Worm (Caenorhabditis elegans) whole organism, L3 larva: ENCODE results near the gene M03C11.1.

Source experiments
- R02D3.7 ChIP-seq: fragments of 150-350 bp; optimal IDR thresholded peaks from 2 replicates; lab custom pipeline; 2014; ENCODE audit warnings: missing biosample characterization, missing genetic modification characterization
- ZK546.5 ChIP-seq: sonication (generic microtip); optimal IDR thresholded peaks from 2 replicates; lab custom pipeline; 2017; ENCODE audit warnings: missing biosample characterization, missing genetic modification characterization
- ama-1 ChIP-seq: fragments of 150-350 bp; optimal IDR thresholded peaks from 2 replicates; lab custom pipeline; 2018
- ceh-16 ChIP-seq: sonication (generic microtip); optimal IDR thresholded peaks from 2 replicates; lab custom pipeline; 2017; ENCODE audit warnings: missing biosample characterization, missing genetic modification characterization
- ceh-28 ChIP-seq: fragments of 150-350 bp; optimal IDR thresholded peaks from 2 replicates; lab custom pipeline; 2014; ENCODE audit warnings: missing biosample characterization, missing genetic modification reagents, missing genetic modification characterization
- ceh-82 ChIP-seq: fragments of 150-350 bp; optimal IDR thresholded peaks from 2 replicates; lab custom pipeline; 2014; ENCODE audit warnings: missing biosample characterization, missing genetic modification characterization
- ceh-9 ChIP-seq: sonication (generic microtip); optimal IDR thresholded peaks from 2 replicates; lab custom pipeline; 2018; ENCODE audit warnings: missing biosample characterization, missing genetic modification characterization
- daf-12 ChIP-seq: fragments of 150-350 bp; optimal IDR thresholded peaks from 2 replicates; lab custom pipeline; 2014; ENCODE audit warnings: missing biosample characterization, missing genetic modification reagents, missing genetic modification characterization
- egl-27 ChIP-seq: sonication (generic microtip); optimal IDR thresholded peaks from 4 replicates; lab custom pipeline; 2017; ENCODE audit warnings: missing biosample characterization, missing genetic modification reagents, missing genetic modification characterization
- egl-5 ChIP-seq: fragments of 150-350 bp; optimal IDR thresholded peaks from 2 replicates; lab custom pipeline; 2017; ENCODE audit warnings: missing biosample characterization, missing genetic modification reagents, missing genetic modification characterization, inconsistent platforms
- elt-1 ChIP-seq: fragments of 150-350 bp; optimal IDR thresholded peaks from 2 replicates; lab custom pipeline; 2014; ENCODE audit warnings: missing biosample characterization, missing genetic modification characterization
- elt-2 ChIP-seq: sonication (generic microtip); optimal IDR thresholded peaks from 2 replicates; lab custom pipeline; 2016; ENCODE audit warnings: missing genetic modification reagents, mild to moderate bottlenecking, missing genetic modification characterization, missing compliant biosample characterization
- elt-3 ChIP-seq, 3 experiments: fragments of 150-350 bp in 1 of 3; sonication (generic microtip) in 2 of 3; optimal IDR thresholded peaks; 2 replicates in 2 of 3; 4 replicates in 1 of 3; lab custom pipeline; 2014 to 2017; ENCODE audit warnings: missing biosample characterization in 3 of 3, missing genetic modification characterization in 3 of 3
- fkh-2 ChIP-seq: fragments of 150-350 bp; optimal IDR thresholded peaks from 2 replicates; lab custom pipeline; 2014; ENCODE audit warnings: missing biosample characterization, missing genetic modification reagents, missing genetic modification characterization
- hmg-11 ChIP-seq: sonication (generic microtip); optimal IDR thresholded peaks from 2 replicates; lab custom pipeline; 2016; ENCODE audit warnings: missing genetic modification characterization, missing compliant biosample characterization
- jun-1 ChIP-seq: fragments of 150-350 bp; optimal IDR thresholded peaks from 2 replicates; lab custom pipeline; 2014; ENCODE audit warnings: missing biosample characterization, missing genetic modification reagents, missing genetic modification characterization
- lin-15B ChIP-seq: fragments of 150-350 bp; optimal IDR thresholded peaks from 2 replicates; lab custom pipeline; 2014; ENCODE audit warnings: missing biosample characterization, missing genetic modification characterization
- lsy-12 ChIP-seq: sonication (generic microtip); optimal IDR thresholded peaks from 2 replicates; lab custom pipeline; 2016; ENCODE audit warnings: mild to moderate bottlenecking, missing genetic modification characterization, missing compliant biosample characterization
- mdl-1 ChIP-seq: fragments of 150-350 bp; optimal IDR thresholded peaks from 2 replicates; lab custom pipeline; 2014; ENCODE audit warnings: missing biosample characterization, missing genetic modification characterization
- mml-1 ChIP-seq: fragments of 150-350 bp; sonication (generic microtip); optimal IDR thresholded peaks from 3 replicates; lab custom pipeline; 2014; ENCODE audit warnings: missing biosample characterization, missing genetic modification characterization
- nfya-1 ChIP-seq: sonication (generic microtip); optimal IDR thresholded peaks from 2 replicates; lab custom pipeline; 2017; ENCODE audit warnings: missing genetic modification characterization, mild to moderate bottlenecking, missing compliant biosample characterization, antibody characterized with exemption, moderate library complexity; ENCODE audit not compliant: insufficient read depth
- nhr-12 ChIP-seq: fragments of 150-350 bp; optimal IDR thresholded peaks from 2 replicates; lab custom pipeline; 2014; ENCODE audit warnings: missing biosample characterization, missing genetic modification characterization
- nhr-23 ChIP-seq: fragments of 150-350 bp; optimal IDR thresholded peaks from 2 replicates; lab custom pipeline; 2014; ENCODE audit warnings: missing biosample characterization, missing genetic modification reagents, missing genetic modification characterization
- nhr-237 ChIP-seq: fragments of 150-350 bp; optimal IDR thresholded peaks from 2 replicates; lab custom pipeline; 2014; ENCODE audit warnings: missing biosample characterization, missing genetic modification characterization
- nhr-25 ChIP-seq: sonication (generic microtip); optimal IDR thresholded peaks from 2 replicates; lab custom pipeline; 2017; ENCODE audit warnings: missing biosample characterization, missing genetic modification characterization
- nhr-28 ChIP-seq: fragments of 150-350 bp; optimal IDR thresholded peaks from 2 replicates; lab custom pipeline; 2014; ENCODE audit warnings: missing biosample characterization, missing genetic modification characterization
- nhr-43 ChIP-seq: sonication (generic microtip); optimal IDR thresholded peaks from 2 replicates; lab custom pipeline; 2016; ENCODE audit warnings: mild to moderate bottlenecking, missing genetic modification characterization, missing compliant biosample characterization; ENCODE audit not compliant: poor library complexity, severe bottlenecking
- nhr-67 ChIP-seq: fragments of 150-350 bp; optimal IDR thresholded peaks from 2 replicates; lab custom pipeline; 2014; ENCODE audit warnings: missing biosample characterization, missing genetic modification characterization
- nhr-76 ChIP-seq: fragments of 150-350 bp; sonication (generic microtip); optimal IDR thresholded peaks from 5 replicates; lab custom pipeline; 2014; ENCODE audit warnings: missing biosample characterization, missing genetic modification characterization
- nhr-77 ChIP-seq: fragments of 150-350 bp; optimal IDR thresholded peaks from 2 replicates; lab custom pipeline; 2014; ENCODE audit warnings: missing biosample characterization, missing genetic modification characterization
- pha-4 ChIP-seq: fragments of 150-350 bp; optimal IDR thresholded peaks from 2 replicates; lab custom pipeline; 2014; ENCODE audit warnings: missing biosample characterization, missing genetic modification reagents, missing genetic modification characterization
- pqm-1 ChIP-seq: fragments of 150-350 bp; optimal IDR thresholded peaks from 2 replicates; lab custom pipeline; 2017; ENCODE audit warnings: missing biosample characterization, missing genetic modification characterization, inconsistent platforms
- sea-2 ChIP-seq: fragments of 150-350 bp; sonication (generic microtip); optimal IDR thresholded peaks from 4 replicates; lab custom pipeline; 2014; ENCODE audit warnings: missing biosample characterization, missing genetic modification reagents, missing genetic modification characterization
- skn-1 ChIP-seq: fragments of 150-350 bp; optimal IDR thresholded peaks from 2 replicates; lab custom pipeline; 2014; ENCODE audit warnings: missing biosample characterization, missing genetic modification characterization
- snpc-4 ChIP-seq: fragments of 150-350 bp; optimal IDR thresholded peaks from 2 replicates; lab custom pipeline; 2014; ENCODE audit warnings: missing biosample characterization, missing genetic modification characterization
- tbx-2 ChIP-seq: sonication (generic microtip); optimal IDR thresholded peaks from 2 replicates; lab custom pipeline; 2016; ENCODE audit warnings: mild to moderate bottlenecking, missing genetic modification characterization, missing compliant biosample characterization
- unc-39 ChIP-seq: sonication (generic microtip); optimal IDR thresholded peaks from 4 replicates; lab custom pipeline; 2017; ENCODE audit warnings: missing biosample characterization, missing genetic modification characterization
- zag-1 ChIP-seq: fragments of 150-350 bp; optimal IDR thresholded peaks from 2 replicates; lab custom pipeline; 2014; ENCODE audit warnings: missing biosample characterization, missing genetic modification characterization
- ztf-4 ChIP-seq: fragments of 150-350 bp; optimal IDR thresholded peaks from 2 replicates; lab custom pipeline; 2014; ENCODE audit warnings: missing biosample characterization, missing genetic modification characterization

Gene M03C11.1

ce11 chrIII:10381473-10381872 is 14.4 kb downstream of the M03C11.1 start, which contains the start of gene C38H2.2:
Gene C38H2.2 (plus strand): TSS chrIII:10381773.
- no peak for TF ChIP-seq nhr-25 (tag; lab: Kevin White, UChicago)
- no peak for TF ChIP-seq jun-1 (tag; lab: Kevin White, UChicago)
- TF ChIP-seq nhr-76 = no peak
- TF ChIP-seq unc-39 (tag; lab: Kevin White, UChicago) = no peak
- TF ChIP-seq snpc-4 (tag; lab: Kevin White, UChicago) = no peak
- no peak for TF ChIP-seq R02D3.7 (tag; lab: Kevin White, UChicago)
- no peak for TF ChIP-seq nhr-237 (tag; lab: Kevin White, UChicago)
- no peak for TF ChIP-seq nhr-43 (tag; lab: Kevin White, UChicago)
- no peak for TF ChIP-seq ZK546.5 (tag; lab: Kevin White, UChicago)
- TF ChIP-seq elt-2 (tag; lab: Kevin White, UChicago) = no peak
- no peak for TF ChIP-seq ceh-16 (tag; lab: Kevin White, UChicago)
- no peak for TF ChIP-seq ceh-82 (tag; lab: Kevin White, UChicago)
- no peak for TF ChIP-seq mdl-1
- no peak for TF ChIP-seq nhr-77 (tag; lab: Kevin White, UChicago)
- no peak for TF ChIP-seq pha-4 (tag; lab: Kevin White, UChicago)

ce11 chrIII:10380640-10381039 is 15.2 kb downstream of the M03C11.1 start:
- TF ChIP-seq hmg-11 (tag; lab: Kevin White, UChicago) (peak; percentile 51), nhr-76 (no peak), nfya-1 (tag; lab: Kevin White, UChicago) (peak; percentile 41), nhr-25 (tag; lab: Kevin White, UChicago) (no peak), egl-27 (tag; lab: Kevin White, UChicago) (no peak), ceh-82 (tag; lab: Kevin White, UChicago) (no peak)

- TF ChIP-seq jun-1 (tag; lab: Kevin White, UChicago) (no peak), ceh-9 (tag; lab: Kevin White, UChicago) (no peak), tbx-2 (tag; lab: Kevin White, UChicago) (no peak), ceh-28 (tag; lab: Kevin White, UChicago) (no peak), ZK546.5 (tag; lab: Kevin White, UChicago) (no peak), zag-1 (tag; lab: Kevin White, UChicago) (no peak), elt-3 (tag; optimal IDR thresholded peaks at IDR 0.05; lab: Kevin White, UChicago) (no peak), ceh-16 (tag; lab: Kevin White, UChicago) (no peak), nhr-67 (tag; lab: Kevin White, UChicago) (no peak), nfya-1 (tag; lab: Kevin White, UChicago) (no peak), lin-15B (tag; lab: Kevin White, UChicago) (no peak), nhr-237 (tag; lab: Kevin White, UChicago) (no peak), nhr-28 (tag; lab: Kevin White, UChicago) (no peak), nhr-77 (tag; lab: Kevin White, UChicago) (no peak), fkh-2 (no peak), daf-12 (tag; lab: Kevin White, UChicago) (no peak), nhr-43 (tag; lab: Kevin White, UChicago) (no peak), ama-1 (lab: Kevin White, UChicago) (no peak)
- TF ChIP-seq, all 47 proteins: peak for 0
Measured at ce11 chrIII:10379632-10380031, 16.3 kb downstream of the M03C11.1 start.

- TF ChIP-seq pha-4 (tag; lab: Kevin White, UChicago) = peak; percentile 38
- peak; percentile 61 for TF ChIP-seq pqm-1
- peak; percentile 53 for TF ChIP-seq elt-2 (tag; lab: Kevin White, UChicago)
- peak; percentile 13 for TF ChIP-seq jun-1 (tag; lab: Kevin White, UChicago)
- TF ChIP-seq fkh-2 = no peak
Measured at ce11 chrIII:10378899-10379298, 17.0 kb downstream of the M03C11.1 start.

DNA sequence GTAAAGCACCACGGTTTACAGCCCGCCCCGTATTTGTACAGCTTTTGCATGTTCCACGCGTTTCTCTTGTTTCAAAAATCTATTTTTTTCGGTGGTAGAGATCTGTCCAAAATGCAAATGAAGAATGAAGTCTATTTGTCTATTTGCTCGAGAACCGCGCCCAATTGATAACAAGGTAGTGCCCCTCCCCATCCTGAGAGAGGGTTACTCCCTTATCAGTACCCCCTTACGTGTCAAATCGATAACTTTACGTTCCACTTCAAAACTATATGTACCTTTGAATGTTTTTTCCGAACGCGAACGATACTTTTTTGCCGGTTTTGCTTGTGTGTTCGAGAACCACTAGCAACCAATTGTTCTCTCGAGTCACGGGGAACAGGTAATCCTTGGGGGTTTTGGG is 19.8 kb downstream of the M03C11.1 start:
- peak; percentile 78 for TF ChIP-seq elt-2 (tag; lab: Kevin White, UChicago)
- TF ChIP-seq pha-4 (tag; lab: Kevin White, UChicago) = peak; percentile 8
- no peak for TF ChIP-seq elt-1 (tag; lab: Kevin White, UChicago)

DNA sequence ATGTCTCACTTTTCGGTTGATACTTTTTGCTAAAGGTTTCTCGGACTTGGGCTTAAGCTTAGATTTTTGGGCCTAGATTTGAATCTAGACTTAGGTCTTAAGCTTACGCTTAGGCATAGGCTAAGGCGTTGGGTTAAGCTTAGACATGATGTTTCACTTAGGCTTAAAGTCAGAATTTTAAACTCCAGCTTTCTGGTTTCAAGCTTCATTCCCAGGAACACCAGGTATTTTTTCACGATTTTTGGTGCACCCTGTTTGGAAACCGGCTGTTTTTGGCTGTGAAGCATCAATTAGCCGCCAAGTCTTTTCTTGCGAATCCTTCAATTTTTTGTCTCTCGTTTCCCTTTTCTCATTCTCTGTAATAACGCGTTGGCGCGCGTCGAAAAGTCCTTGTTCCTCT is 22.0 kb downstream of the M03C11.1 start:
- TF ChIP-seq lsy-12 (tag; lab: Kevin White, UChicago) (no peak), nhr-12 (no peak), lin-15B (tag; lab: Kevin White, UChicago) (no peak), skn-1 (tag; lab: Kevin White, UChicago) (no peak), nhr-23 (tag; lab: Kevin White, UChicago) (no peak), egl-27 (tag; lab: Kevin White, UChicago) (no peak), sea-2 (no peak), egl-5 (tag; lab: Kevin White, UChicago) (no peak), nhr-237 (tag; lab: Kevin White, UChicago) (no peak), zag-1 (tag; lab: Kevin White, UChicago) (no peak), mdl-1 (no peak), ztf-4 (no peak), hmg-11 (tag; lab: Kevin White, UChicago) (no peak), mml-1 (tag; lab: Kevin White, UChicago) (no peak), unc-39 (tag; lab: Kevin White, UChicago) (no peak)
